Worm (Caenorhabditis elegans) whole organism, L3 larva: ENCODE data around the gene fbxa-78.

Experiments used
- ceh-82 ChIP-seq: fragments of 150-350 bp; optimal IDR thresholded peaks from 2 replicates; lab custom pipeline; 2014; ENCODE audit warnings: missing biosample characterization, missing genetic modification characterization
- elt-2 ChIP-seq: sonication (generic microtip); optimal IDR thresholded peaks from 2 replicates; lab custom pipeline; 2016; ENCODE audit warnings: missing genetic modification reagents, mild to moderate bottlenecking, missing genetic modification characterization, missing compliant biosample characterization
- jun-1 ChIP-seq: fragments of 150-350 bp; optimal IDR thresholded peaks from 2 replicates; lab custom pipeline; 2014; ENCODE audit warnings: missing biosample characterization, missing genetic modification reagents, missing genetic modification characterization
- lin-39 ChIP-seq: fragments of 150-350 bp; optimal IDR thresholded peaks from 2 replicates; lab custom pipeline; 2018; ENCODE audit warnings: missing biosample characterization, missing genetic modification reagents, missing genetic modification characterization
- nhr-11 ChIP-seq: fragments of 150-350 bp; optimal IDR thresholded peaks from 2 replicates; lab custom pipeline; 2014; ENCODE audit warnings: missing biosample characterization, missing genetic modification characterization
- nhr-12 ChIP-seq: fragments of 150-350 bp; optimal IDR thresholded peaks from 2 replicates; lab custom pipeline; 2014; ENCODE audit warnings: missing biosample characterization, missing genetic modification characterization
- nhr-237 ChIP-seq: fragments of 150-350 bp; optimal IDR thresholded peaks from 2 replicates; lab custom pipeline; 2014; ENCODE audit warnings: missing biosample characterization, missing genetic modification characterization
- nhr-25 ChIP-seq: sonication (generic microtip); optimal IDR thresholded peaks from 2 replicates; lab custom pipeline; 2017; ENCODE audit warnings: missing biosample characterization, missing genetic modification characterization
- pqm-1 ChIP-seq: fragments of 150-350 bp; optimal IDR thresholded peaks from 2 replicates; lab custom pipeline; 2017; ENCODE audit warnings: missing biosample characterization, missing genetic modification characterization, inconsistent platforms
- sea-2 ChIP-seq: fragments of 150-350 bp; sonication (generic microtip); optimal IDR thresholded peaks from 4 replicates; lab custom pipeline; 2014; ENCODE audit warnings: missing biosample characterization, missing genetic modification reagents, missing genetic modification characterization
- snpc-4 ChIP-seq: fragments of 150-350 bp; optimal IDR thresholded peaks from 2 replicates; lab custom pipeline; 2014; ENCODE audit warnings: missing biosample characterization, missing genetic modification characterization
- ztf-11 ChIP-seq: fragments of 150-350 bp; optimal IDR thresholded peaks from 2 replicates; lab custom pipeline; 2014; ENCODE audit warnings: missing biosample characterization, missing genetic modification characterization

DNA sequence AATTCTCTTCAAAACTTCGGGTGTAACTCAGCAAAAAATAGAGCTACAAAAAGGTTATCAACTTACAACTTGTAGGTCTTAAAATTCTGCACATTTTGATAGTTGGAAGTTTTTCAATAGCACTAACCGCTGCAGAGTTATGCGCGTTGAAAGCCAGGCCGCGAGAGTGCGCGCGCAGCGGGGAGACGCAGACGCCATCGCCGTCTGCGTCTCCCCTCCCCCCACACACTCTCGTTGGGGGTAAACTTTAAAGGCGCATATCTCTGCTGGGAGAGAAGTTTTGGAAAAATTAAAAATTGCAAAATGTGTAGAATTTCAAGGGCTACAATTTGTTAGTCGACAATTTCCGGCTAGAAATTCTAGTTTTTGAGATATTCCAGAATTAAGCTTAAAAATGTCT, 28.7 kb downstream of the fbxa-78 start:
- TF ChIP-seq elt-2 (tag; lab: Kevin White, UChicago) (no peak), nhr-12 (tag; lab: Kevin White, UChicago) (no peak), sea-2 (GFP tag; lab: Kevin White, UChicago) (no peak), snpc-4 (tag; lab: Kevin White, UChicago) (no peak), ceh-82 (tag; lab: Kevin White, UChicago) (no peak), ztf-11 (tag; lab: Kevin White, UChicago) (no peak), pqm-1 (no peak), nhr-25 (tag; lab: Kevin White, UChicago) (no peak), lin-39 (tag; lab: Kevin White, UChicago) (no peak), jun-1 (tag; lab: Kevin White, UChicago) (no peak), nhr-11 (tag; lab: Kevin White, UChicago) (no peak), nhr-237 (tag; lab: Kevin White, UChicago) (no peak)
